Worm (Caenorhabditis elegans) whole organism, L4 larva: ENCODE results near the gene F35C5.3.

ENCODE experiments used
- D1046.2 ChIP-seq: fragments of 200-800 bp; sonication (Bioruptor generic); IDR thresholded peaks from 2 replicates; pipeline ENCODE4 v1.3.6; 2022; ENCODE audit warnings: missing genetic modification characterization, missing compliant biosample characterization
- F26F4.8 ChIP-seq: fragments of 200-800 bp; sonication (Bioruptor generic); conservative IDR thresholded peaks from 2 replicates; pipeline ENCODE4 v1.3.6; 2022; ENCODE audit warnings: missing genetic modification characterization, missing compliant biosample characterization
- F44E2.7 ChIP-seq: fragments of 200-800 bp; sonication (Bioruptor generic); IDR thresholded peaks from 2 replicates; pipeline ENCODE4 v2.1.2; 2022; ENCODE audit warnings: missing genetic modification characterization, missing compliant biosample characterization
- T26A8.4 ChIP-seq: fragments of 200-800 bp; sonication (Bioruptor generic); IDR thresholded peaks from 2 replicates; pipeline ENCODE4 v1.3.6; 2022; ENCODE audit warnings: missing genetic modification characterization, missing compliant biosample characterization
- Y5F2A.4 ChIP-seq: fragments of 200-800 bp; sonication (Bioruptor generic); optimal IDR thresholded peaks from 2 replicates; lab custom pipeline; 2018; ENCODE audit warnings: mild to moderate bottlenecking, missing genetic modification characterization, missing compliant biosample characterization
- Y75B8A.6 ChIP-seq: fragments of 200-800 bp; sonication (Bioruptor generic); IDR thresholded peaks from 2 replicates; pipeline ENCODE4 v1.3.6; 2022; ENCODE audit warnings: missing genetic modification reagents, missing genetic modification characterization, missing compliant biosample characterization
- ZK337.2 ChIP-seq: fragments of 200-800 bp; sonication (Bioruptor generic); IDR thresholded peaks from 2 replicates; pipeline ENCODE4 v1.3.6; 2022; ENCODE audit warnings: missing genetic modification reagents, missing genetic modification characterization, missing compliant biosample characterization
- ama-1 ChIP-seq: fragments of 150-350 bp; optimal IDR thresholded peaks from 2 replicates; lab custom pipeline; 2014; ENCODE audit warnings: inconsistent platforms, mixed read lengths
- ceh-20 ChIP-seq: fragments of 200-800 bp; sonication (Bioruptor generic); IDR thresholded peaks from 2 replicates; pipeline ENCODE4 v1.3.6; 2022; ENCODE audit warnings: missing genetic modification reagents, missing genetic modification characterization, missing compliant biosample characterization
- daf-16 ChIP-seq, 3 experiments: sonication (generic microtip); optimal IDR thresholded peaks; 2 replicates each; lab custom pipeline; 2016 to 2017; ENCODE audit warnings: missing genetic modification characterization in 3 of 3, missing genetic modification reagents in 3 of 3, mild to moderate bottlenecking in 2 of 3, missing compliant biosample characterization in 2 of 3, missing biosample characterization in 1 of 3, moderate library complexity in 1 of 3
- daf-19 ChIP-seq: fragments of 200-800 bp; sonication (Bioruptor generic); conservative IDR thresholded peaks from 2 replicates; pipeline ENCODE4 v1.3.6; 2022; ENCODE audit warnings: missing genetic modification characterization, missing compliant biosample characterization
- dmd-8 ChIP-seq: fragments of 200-800 bp; sonication (Bioruptor generic); IDR thresholded peaks from 2 replicates; pipeline ENCODE4 v1.3.6; 2022; ENCODE audit warnings: missing genetic modification characterization, missing compliant biosample characterization
- dve-1 ChIP-seq: sonication (generic microtip); optimal IDR thresholded peaks from 2 replicates; lab custom pipeline; 2017; ENCODE audit warnings: antibody characterized with exemption, mild to moderate bottlenecking, missing genetic modification characterization, missing compliant biosample characterization; ENCODE audit not compliant: insufficient read depth
- egl-43 ChIP-seq: fragments of 200-800 bp; sonication (Bioruptor generic); IDR thresholded peaks from 2 replicates; pipeline ENCODE4 v1.3.6; 2022; ENCODE audit warnings: missing genetic modification reagents, missing genetic modification characterization, missing compliant biosample characterization
- fos-1 ChIP-seq: fragments of 150-350 bp; optimal IDR thresholded peaks from 2 replicates; lab custom pipeline; 2014; ENCODE audit warnings: missing biosample characterization, missing genetic modification characterization
- hif-1 ChIP-seq, 2 experiments: sonication (generic microtip); optimal IDR thresholded peaks; 2 replicates each; lab custom pipeline; 2016 to 2017; ENCODE audit warnings: missing compliant biosample characterization in 2 of 2, missing genetic modification characterization in 2 of 2, missing genetic modification reagents in 2 of 2, missing genotype in 2 of 2, mild to moderate bottlenecking in 1 of 2
- hlh-11 ChIP-seq: fragments of 200-800 bp; sonication (Bioruptor generic); optimal IDR thresholded peaks from 2 replicates; lab custom pipeline; 2018; ENCODE audit warnings: mild to moderate bottlenecking, missing genetic modification characterization, missing compliant biosample characterization
- hlh-30 ChIP-seq: sonication (generic microtip); optimal IDR thresholded peaks from 2 replicates; lab custom pipeline; 2017; ENCODE audit warnings: antibody characterized with exemption, mild to moderate bottlenecking, missing genetic modification characterization, missing compliant biosample characterization; ENCODE audit not compliant: insufficient read depth
- hmg-1.1 ChIP-seq: fragments of 200-800 bp; sonication (Bioruptor generic); IDR thresholded peaks from 2 replicates; pipeline ENCODE4 v1.3.6; 2022; ENCODE audit warnings: missing genetic modification reagents, missing genetic modification characterization, missing compliant biosample characterization
- lim-7 ChIP-seq: fragments of 200-800 bp; sonication (Bioruptor generic); IDR thresholded peaks from 2 replicates; pipeline ENCODE4 v1.3.6; 2022; ENCODE audit warnings: missing genetic modification characterization, missing compliant biosample characterization
- lin-1 ChIP-seq: fragments of 200-800 bp; sonication (Bioruptor generic); IDR thresholded peaks from 2 replicates; pipeline ENCODE4 v1.3.6; 2022; ENCODE audit warnings: missing genetic modification reagents, missing genetic modification characterization, missing compliant biosample characterization
- lin-29 ChIP-seq: fragments of 200-800 bp; sonication (Bioruptor generic); IDR thresholded peaks from 2 replicates; pipeline ENCODE4 v1.3.6; 2022; ENCODE audit warnings: missing genetic modification reagents, missing genetic modification characterization, missing compliant biosample characterization
- lin-38 ChIP-seq: fragments of 200-800 bp; sonication (Bioruptor generic); IDR thresholded peaks from 2 replicates; pipeline ENCODE4 v1.3.6; 2022; ENCODE audit warnings: missing genetic modification reagents, missing genetic modification characterization, missing compliant biosample characterization
- lir-3 ChIP-seq: sonication (generic microtip); optimal IDR thresholded peaks from 2 replicates; lab custom pipeline; 2016; ENCODE audit warnings: mild to moderate bottlenecking, missing genetic modification characterization, missing compliant biosample characterization
- lsy-2 ChIP-seq, 2 experiments: fragments of 150-350 bp in 1 of 2; sonication (generic microtip) in 1 of 2; optimal IDR thresholded peaks; 2 replicates each; lab custom pipeline; 2014 to 2017; ENCODE audit warnings: missing biosample characterization in 2 of 2, missing genetic modification characterization in 2 of 2
- madf-9 ChIP-seq: fragments of 200-800 bp; sonication (Bioruptor generic); conservative IDR thresholded peaks from 2 replicates; pipeline ENCODE4 v1.3.6; 2022; ENCODE audit warnings: missing genetic modification reagents, missing genetic modification characterization, missing compliant biosample characterization
- mdl-1 ChIP-seq, 2 experiments: fragments of 150-350 bp in 1 of 2; sonication (generic microtip) in 1 of 2; optimal IDR thresholded peaks; 2 replicates each; lab custom pipeline; 2014 to 2017; ENCODE audit warnings: missing biosample characterization in 2 of 2, missing genetic modification characterization in 2 of 2
- mep-1 ChIP-seq: fragments of 150-350 bp; sonication (generic microtip); optimal IDR thresholded peaks from 3 replicates; lab custom pipeline; 2014; ENCODE audit warnings: missing biosample characterization, missing genetic modification characterization
- mxl-3 ChIP-seq: fragments of 200-800 bp; sonication (Bioruptor generic); optimal IDR thresholded peaks from 2 replicates; lab custom pipeline; 2018; ENCODE audit warnings: mild to moderate bottlenecking, missing genetic modification characterization, missing compliant biosample characterization
- nhr-10 ChIP-seq: fragments of 150-350 bp; optimal IDR thresholded peaks from 2 replicates; lab custom pipeline; 2014; ENCODE audit warnings: missing biosample characterization, missing genetic modification characterization
- nhr-11 ChIP-seq: fragments of 150-350 bp; optimal IDR thresholded peaks from 2 replicates; lab custom pipeline; 2014; ENCODE audit warnings: missing biosample characterization, missing genetic modification characterization
- nhr-28 ChIP-seq: fragments of 150-350 bp; optimal IDR thresholded peaks from 2 replicates; lab custom pipeline; 2014; ENCODE audit warnings: missing biosample characterization, missing genetic modification characterization
- nhr-41 ChIP-seq: fragments of 200-800 bp; sonication (Bioruptor generic); IDR thresholded peaks from 2 replicates; pipeline ENCODE4 v1.3.6; 2022; ENCODE audit warnings: missing genetic modification reagents, missing genetic modification characterization, missing compliant biosample characterization
- nhr-48 ChIP-seq: sonication (generic microtip); optimal IDR thresholded peaks from 2 replicates; lab custom pipeline; 2016; ENCODE audit warnings: mild to moderate bottlenecking, missing genetic modification characterization, missing compliant biosample characterization
- nhr-6 ChIP-seq: fragments of 150-350 bp; optimal IDR thresholded peaks from 2 replicates; lab custom pipeline; 2014; ENCODE audit warnings: missing biosample characterization, missing genetic modification characterization
- nhr-77 ChIP-seq: fragments of 150-350 bp; optimal IDR thresholded peaks from 2 replicates; lab custom pipeline; 2014; ENCODE audit warnings: missing biosample characterization, missing genetic modification characterization
- php-3 ChIP-seq: fragments of 200-800 bp; sonication (Bioruptor generic); IDR thresholded peaks from 2 replicates; pipeline ENCODE4 v1.3.6; 2022; ENCODE audit warnings: missing genetic modification reagents, missing genetic modification characterization, missing compliant biosample characterization
- rbr-2 ChIP-seq: sonication (generic microtip); optimal IDR thresholded peaks from 2 replicates; lab custom pipeline; 2016; ENCODE audit warnings: missing genotype, missing genetic modification characterization, missing compliant biosample characterization
- saeg-2 ChIP-seq: fragments of 200-800 bp; sonication (Bioruptor generic); IDR thresholded peaks from 2 replicates; pipeline ENCODE4 v1.3.6; 2022; ENCODE audit warnings: missing genetic modification reagents, missing genetic modification characterization, missing compliant biosample characterization
- set-16 ChIP-seq: fragments of 200-800 bp; sonication (Bioruptor generic); IDR thresholded peaks from 2 replicates; pipeline ENCODE4 v1.3.6; 2022; ENCODE audit warnings: missing genetic modification reagents, missing genetic modification characterization, missing compliant biosample characterization
- snpc-4 ChIP-seq: fragments of 150-350 bp; optimal IDR thresholded peaks from 2 replicates; lab custom pipeline; 2014; ENCODE audit warnings: missing biosample characterization, missing genetic modification characterization
- unc-62 ChIP-seq, 3 experiments: fragments of 150-350 bp in 1 of 3; sonication (generic microtip); optimal IDR thresholded peaks in 2 of 3; peaks in 1 of 3; 1 replicate in 1 of 3; 2 replicates in 2 of 3; lab custom pipeline; 2014 to 2017; ENCODE audit warnings: missing biosample characterization in 3 of 3, missing genetic modification characterization in 3 of 3, missing genetic modification reagents in 3 of 3, missing genotype in 1 of 3
- zfp-3 ChIP-seq: fragments of 200-800 bp; sonication (Bioruptor generic); conservative IDR thresholded peaks from 2 replicates; pipeline ENCODE4 v1.3.6; 2022; ENCODE audit warnings: missing genetic modification reagents, missing genetic modification characterization, missing compliant biosample characterization
- zip-2 ChIP-seq: fragments of 150-350 bp; optimal IDR thresholded peaks from 2 replicates; lab custom pipeline; 2014; ENCODE audit warnings: missing biosample characterization, missing genetic modification characterization
- ztf-7 ChIP-seq: fragments of 150-350 bp; optimal IDR thresholded peaks from 2 replicates; lab custom pipeline; 2014; ENCODE audit warnings: missing biosample characterization, missing genetic modification characterization

F35C5.3 gene

ce11 chrII:12931456-12931923 lies 42.9 kb downstream of the F35C5.3 start, which contains the start of gene dct-18 (continued):
- TF ChIP-seq lin-1: 0 out of 2 replicates have a peak, but pooled peaks have one; percentile 15
- peak; percentile 29 for TF ChIP-seq nhr-77 (tag; lab: Kevin White, UChicago)
- TF ChIP-seq nhr-6 (tag; lab: Kevin White, UChicago): no peak
- TF ChIP-seq rbr-2 (tag; lab: Kevin White, UChicago): no peak
- no peak for TF ChIP-seq daf-16 (GFP tag; optimal IDR thresholded peaks at IDR 0.05; lab: Kevin White, UChicago)
- peak; percentile 54 for TF ChIP-seq daf-16 (tag; optimal IDR thresholded peaks at IDR 0.05; lab: Kevin White, UChicago)
- TF ChIP-seq D1046.2 (GFP tag; lab: Robert Waterston, UW): no peak
- TF ChIP-seq lsy-2 (tag; optimal IDR thresholded peaks at IDR 0.05; lab: Kevin White, UChicago): no peak
- TF ChIP-seq lim-7 (GFP tag; lab: Robert Waterston, UW): no peak
- TF ChIP-seq Y5F2A.4: no peak
- TF ChIP-seq snpc-4 (tag; lab: Kevin White, UChicago): no peak
- TF ChIP-seq nhr-11 (tag; lab: Kevin White, UChicago): no peak
- TF ChIP-seq F26F4.8 (GFP tag; lab: Robert Waterston, UW): no peak
- no peak for TF ChIP-seq hmg-1.1 (GFP tag; lab: Robert Waterston, UW)
- TF ChIP-seq fos-1 (tag; lab: Kevin White, UChicago): no peak
- TF ChIP-seq set-16: no peak
- TF ChIP-seq zfp-3 (GFP tag; lab: Robert Waterston, UW): no peak
- no peak for TF ChIP-seq nhr-48
- TF ChIP-seq php-3 (GFP tag; lab: Robert Waterston, UW): 0 out of 2 replicates have a peak, but pooled peaks have one; percentile 20
- TF ChIP-seq ztf-7 (tag; lab: Kevin White, UChicago): no peak
- TF ChIP-seq dmd-8 (GFP tag; lab: Robert Waterston, UW): no peak
- no peak for TF ChIP-seq lir-3
- TF ChIP-seq mxl-3 (GFP tag; lab: Kevin White, UChicago): peak; percentile 0
- no peak for TF ChIP-seq Y75B8A.6 (GFP tag; lab: Robert Waterston, UW)
- TF ChIP-seq nhr-41 (GFP tag; lab: Robert Waterston, UW): 0 out of 2 replicates have a peak, but pooled peaks have one; percentile 39
- no peak for TF ChIP-seq T26A8.4 (GFP tag; lab: Robert Waterston, UW)
- TF ChIP-seq ama-1 (lab: Kevin White, UChicago): no peak
- no peak for TF ChIP-seq lin-29 (GFP tag; lab: Robert Waterston, UW)
- TF ChIP-seq hif-1 (tag; optimal IDR thresholded peaks at IDR 0.05; lab: Kevin White, UChicago): no peak
- TF ChIP-seq nhr-28 (tag; lab: Kevin White, UChicago): peak; percentile 88

ce11 chrII:12935259-12935658 lies 46.7 kb downstream of the F35C5.3 start, which contains the start of gene lips-9:
Gene lips-9 (minus strand): TSS chrII:12935359.
- TF ChIP-seq ama-1 (lab: Kevin White, UChicago) (no peak), unc-62 (GFP tag; optimal IDR thresholded peaks at IDR 0.05 in 1 of 2; lab: Kevin White, UChicago) (no peak), unc-62 (tag; optimal IDR thresholded peaks at IDR 0.05; lab: Kevin White, UChicago) (no peak), nhr-10 (no peak), zip-2 (tag; lab: Kevin White, UChicago) (no peak), lin-38 (no peak)
- TF ChIP-seq, all 104 proteins: peak for 0

- TF ChIP-seq nhr-28 (tag; lab: Kevin White, UChicago): peak; percentile 68
- no peak for TF ChIP-seq hmg-1.1 (GFP tag; lab: Robert Waterston, UW)
- TF ChIP-seq hlh-30 (tag; lab: Kevin White, UChicago): peak; percentile 50
- TF ChIP-seq hlh-11 (tag; lab: Kevin White, UChicago): peak; percentile 29
- no peak for TF ChIP-seq madf-9 (GFP tag; lab: Robert Waterston, UW)
- no peak for TF ChIP-seq rbr-2 (tag; lab: Kevin White, UChicago)
- TF ChIP-seq unc-62 (GFP tag; optimal IDR thresholded peaks at IDR 0.05 in 1 of 2; lab: Kevin White, UChicago): no peak
- TF ChIP-seq unc-62 (tag; optimal IDR thresholded peaks at IDR 0.05; lab: Kevin White, UChicago): no peak
- TF ChIP-seq F44E2.7: no peak
- no peak for TF ChIP-seq saeg-2 (GFP tag; lab: Robert Waterston, UW)
- TF ChIP-seq mxl-3 (GFP tag; lab: Kevin White, UChicago): peak; percentile 61
- TF ChIP-seq ZK337.2 (GFP tag; lab: Robert Waterston, UW): no peak
- TF ChIP-seq daf-19 (GFP tag; lab: Robert Waterston, UW): no peak
- TF ChIP-seq mep-1 (tag; lab: Kevin White, UChicago): peak; percentile 37
- no peak for TF ChIP-seq ztf-7 (tag; lab: Kevin White, UChicago)
- TF ChIP-seq mdl-1 (tag; optimal IDR thresholded peaks at IDR 0.05; lab: Kevin White, UChicago): peak in 1 of 2 experiments; percentile 32
- no peak for TF ChIP-seq ceh-20 (GFP tag; lab: Robert Waterston, UW)
- no peak for TF ChIP-seq egl-43 (GFP tag; lab: Robert Waterston, UW)
- peak; percentile 35 for TF ChIP-seq dve-1
- TF ChIP-seq, all 104 proteins: peak for 7
These were observed 50.6 kb downstream of the F35C5.3 start for ce11 chrII:12939161-12939560.
